Worm (Caenorhabditis elegans) whole organism, L2 larva: ENCODE measurements around the gene vps-32.1.

Experiments used
- lsy-2 ChIP-seq, 2 experiments: fragments of 150-350 bp in 1 of 2; sonication (generic microtip) in 1 of 2; optimal IDR thresholded peaks; 2 replicates each; lab custom pipeline; 2014 to 2017; ENCODE audit warnings: missing biosample characterization in 2 of 2, missing genetic modification characterization in 2 of 2
- nhr-237 ChIP-seq: fragments of 150-350 bp; optimal IDR thresholded peaks from 2 replicates; lab custom pipeline; 2014; ENCODE audit warnings: missing biosample characterization, missing genetic modification characterization

DNA sequence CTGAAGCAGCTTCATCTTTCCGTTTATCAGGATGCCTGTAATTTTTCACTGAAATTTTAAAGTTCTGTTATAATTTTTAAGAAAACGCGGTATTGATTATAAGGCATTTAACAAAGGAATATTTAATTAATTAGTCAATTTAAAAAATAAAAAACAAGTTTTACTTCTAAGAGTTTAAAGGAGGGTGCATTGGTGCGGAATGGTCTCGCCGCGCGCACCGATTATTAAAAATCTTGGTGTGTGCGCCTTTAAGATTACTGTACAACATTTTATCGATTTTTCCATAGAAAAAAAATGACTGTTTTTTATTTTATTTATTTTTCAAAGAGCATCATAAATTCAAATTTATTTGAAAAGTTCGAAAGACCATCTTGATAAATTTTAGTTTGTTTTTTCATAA lies 8.0 kb downstream of the vps-32.1 start:
- no peak for TF ChIP-seq nhr-237 (tag; lab: Kevin White, UChicago)
- no peak for TF ChIP-seq lsy-2 (tag; optimal IDR thresholded peaks at IDR 0.05; lab: Kevin White, UChicago)
